Fruit fly (Drosophila melanogaster) whole organism, embryonic: ENCODE measurements around the gene CG14383.

ENCODE experiments used
- CG10321 ChIP-seq: fragments of 200-800 bp; sonication (Bioruptor generic); IDR thresholded peaks from 2 replicates; pipeline ENCODE4 v1.3.6; 2022; ENCODE audit warnings: missing biosample characterization, missing genetic modification characterization
- CG10543 ChIP-seq: fragments of 200-800 bp; sonication (Bioruptor generic); optimal IDR thresholded peaks from 3 replicates; lab custom pipeline; 2017; ENCODE audit warnings: missing biosample characterization, mild to moderate bottlenecking, missing genetic modification characterization, moderate library complexity
- CG11723 ChIP-seq: fragments of 200-800 bp; sonication (Bioruptor generic); optimal IDR thresholded peaks from 2 replicates; lab custom pipeline; 2017; ENCODE audit warnings: missing biosample characterization, mild to moderate bottlenecking, missing genetic modification characterization
- CG12391 ChIP-seq: fragments of 200-800 bp; sonication (Bioruptor generic); optimal IDR thresholded peaks from 3 replicates; lab custom pipeline; 2018; ENCODE audit warnings: missing biosample characterization, mild to moderate bottlenecking, missing genetic modification characterization, moderate library complexity
- CG15479 ChIP-seq: fragments of 200-800 bp; sonication (Bioruptor generic); optimal IDR thresholded peaks from 3 replicates; lab custom pipeline; 2019; ENCODE audit warnings: missing biosample characterization, mild to moderate bottlenecking, missing genetic modification characterization, moderate library complexity
- CG15601 ChIP-seq: fragments of 200-800 bp; sonication (Bioruptor generic); optimal IDR thresholded peaks from 3 replicates; lab custom pipeline; 2019; ENCODE audit warnings: missing biosample characterization, mild to moderate bottlenecking, missing genetic modification characterization, moderate library complexity
- CG1647 ChIP-seq: fragments of 200-800 bp; sonication (Bioruptor generic); optimal IDR thresholded peaks from 3 replicates; lab custom pipeline; 2016; ENCODE audit warnings: missing biosample characterization, missing genetic modification characterization
- CG17328 ChIP-seq: fragments of 200-800 bp; sonication (Bioruptor generic); IDR thresholded peaks from 2 replicates; pipeline ENCODE4 v1.3.6; 2022; ENCODE audit warnings: missing biosample characterization, missing genetic modification characterization
- CG17359 ChIP-seq: fragments of 200-800 bp; sonication (Bioruptor generic); optimal IDR thresholded peaks from 3 replicates; lab custom pipeline; 2018; ENCODE audit warnings: missing biosample characterization, mild to moderate bottlenecking, missing genetic modification characterization, moderate library complexity
- CG2875 ChIP-seq: fragments of 200-800 bp; sonication (Bioruptor generic); optimal IDR thresholded peaks from 2 replicates; lab custom pipeline; 2017; ENCODE audit warnings: missing biosample characterization, mild to moderate bottlenecking, missing genetic modification characterization, missing genetic modification reagents
- CG30020 ChIP-seq: fragments of 200-800 bp; optimal IDR thresholded peaks from 2 replicates; lab custom pipeline; 2019; ENCODE audit warnings: missing biosample characterization, mild to moderate bottlenecking, missing genetic modification characterization, moderate library complexity
- CG32767 ChIP-seq: fragments of 200-800 bp; sonication (Bioruptor generic); IDR thresholded peaks from 2 replicates; pipeline ENCODE4 v1.3.6; 2022; ENCODE audit warnings: missing biosample characterization, missing genetic modification characterization
- CG34376 ChIP-seq: fragments of 200-800 bp; sonication (Bioruptor generic); optimal IDR thresholded peaks from 2 replicates; lab custom pipeline; 2018; ENCODE audit warnings: missing biosample characterization, mild to moderate bottlenecking, missing genetic modification characterization
- CG4404 ChIP-seq: fragments of 200-800 bp; sonication (Bioruptor generic); IDR thresholded peaks from 2 replicates; pipeline ENCODE4 v1.3.6; 2022; ENCODE audit warnings: missing biosample characterization, missing genetic modification characterization
- CG4707 ChIP-seq: fragments of 200-800 bp; sonication (Bioruptor generic); optimal IDR thresholded peaks from 2 replicates; lab custom pipeline; 2018; ENCODE audit warnings: missing biosample characterization, mild to moderate bottlenecking, missing genetic modification characterization, moderate library complexity
- CG5953 ChIP-seq: fragments of 200-800 bp; sonication (Bioruptor generic); IDR thresholded peaks from 2 replicates; pipeline ENCODE4 v1.3.6; 2022; ENCODE audit warnings: missing biosample characterization, missing genetic modification characterization
- CG6683 ChIP-seq: fragments of 200-800 bp; sonication (Bioruptor generic); optimal IDR thresholded peaks from 2 replicates; lab custom pipeline; 2017; ENCODE audit warnings: missing biosample characterization, mild to moderate bottlenecking, missing genetic modification characterization, missing genetic modification reagents
- CG6765 ChIP-seq: fragments of 200-800 bp; sonication (Bioruptor generic); optimal IDR thresholded peaks from 3 replicates; lab custom pipeline; 2017; ENCODE audit warnings: missing biosample characterization, mild to moderate bottlenecking, missing genetic modification characterization
- CG6813 ChIP-seq: fragments of 200-800 bp; sonication (Bioruptor generic); optimal IDR thresholded peaks from 2 replicates; lab custom pipeline; 2017; ENCODE audit warnings: missing biosample characterization, missing genetic modification characterization, mild to moderate bottlenecking, moderate library complexity, missing genetic modification reagents
- CG9437 ChIP-seq: fragments of 200-800 bp; sonication (Bioruptor generic); optimal IDR thresholded peaks from 2 replicates; lab custom pipeline; 2018; ENCODE audit warnings: missing biosample characterization, mild to moderate bottlenecking, missing genetic modification characterization
- CkIIα-i1 ChIP-seq: fragments of 200-800 bp; sonication (Bioruptor generic); IDR thresholded peaks from 2 replicates; pipeline ENCODE4 v1.3.6; 2022; ENCODE audit warnings: missing biosample characterization, missing genetic modification characterization
- Jarid2 ChIP-seq: fragments of 200-800 bp; sonication (Bioruptor generic); optimal IDR thresholded peaks from 3 replicates; lab custom pipeline; 2017; ENCODE audit warnings: mild to moderate bottlenecking, missing biosample characterization, missing genetic modification reagents, missing genetic modification characterization
- Max ChIP-seq: fragments of 200-800 bp; sonication (Bioruptor generic); optimal IDR thresholded peaks from 2 replicates; lab custom pipeline; 2016; ENCODE audit warnings: missing biosample characterization, mild to moderate bottlenecking, missing genetic modification characterization
- Scr ChIP-seq: fragments of 200-800 bp; sonication (Bioruptor generic); IDR thresholded peaks from 2 replicates; pipeline ENCODE4 v1.3.6; 2022; ENCODE audit warnings: missing biosample characterization, missing genetic modification characterization; ENCODE audit not compliant: partially characterized antibody
- Six4 ChIP-seq: fragments of 200-800 bp; sonication (Bioruptor generic); optimal IDR thresholded peaks from 2 replicates; lab custom pipeline; 2016; ENCODE audit warnings: missing biosample characterization, missing genetic modification characterization
- YL-1 ChIP-seq: fragments of 200-800 bp; sonication (Bioruptor generic); optimal IDR thresholded peaks from 3 replicates; lab custom pipeline; 2017; ENCODE audit warnings: missing biosample characterization, mild to moderate bottlenecking, missing genetic modification characterization
- al ChIP-seq: fragments of 200-800 bp; sonication (Bioruptor generic); IDR thresholded peaks from 2 replicates; pipeline ENCODE4 v1.3.6; 2022; ENCODE audit warnings: missing biosample characterization, missing genetic modification characterization
- amos ChIP-seq: fragments of 200-800 bp; sonication (Bioruptor generic); IDR thresholded peaks from 2 replicates; pipeline ENCODE4 v1.3.6; 2022; ENCODE audit warnings: missing biosample characterization, missing genetic modification characterization; ENCODE audit not compliant: partially characterized antibody
- ara ChIP-seq: fragments of 200-800 bp; sonication (Bioruptor generic); IDR thresholded peaks from 2 replicates; pipeline ENCODE4 v1.3.6; 2022; ENCODE audit warnings: missing biosample characterization, missing genetic modification characterization
- bab2 ChIP-seq: fragments of 200-800 bp; sonication (Bioruptor generic); optimal IDR thresholded peaks from 2 replicates; lab custom pipeline; 2016; ENCODE audit warnings: missing biosample characterization, missing genetic modification characterization
- chm ChIP-seq: fragments of 200-800 bp; sonication (Bioruptor generic); IDR thresholded peaks from 2 replicates; pipeline ENCODE4 v1.3.6; 2022; ENCODE audit warnings: missing biosample characterization, missing genetic modification characterization
- ci ChIP-seq: fragments of 200-800 bp; sonication (Bioruptor generic); IDR thresholded peaks from 3 replicates; pipeline ENCODE4 v1.3.6; 2022; ENCODE audit warnings: missing biosample characterization, missing genetic modification characterization
- crol ChIP-seq: fragments of 200-800 bp; sonication (Bioruptor generic); IDR thresholded peaks from 2 replicates; pipeline ENCODE4 v1.3.6; 2022; ENCODE audit warnings: missing biosample characterization, missing genetic modification characterization
- dati ChIP-seq: fragments of 200-800 bp; sonication (Bioruptor generic); IDR thresholded peaks from 2 replicates; pipeline ENCODE4 v1.3.6; 2022; ENCODE audit warnings: missing biosample characterization, missing genetic modification characterization
- dm ChIP-seq: fragments of 200-800 bp; sonication (Bioruptor generic); optimal IDR thresholded peaks from 3 replicates; lab custom pipeline; 2016; ENCODE audit warnings: missing biosample characterization, missing genetic modification characterization
- dpn ChIP-seq, 2 experiments: fragments of 200-800 bp; sonication (Bioruptor generic); optimal IDR thresholded peaks; 3 replicates each; lab custom pipeline; 2016; ENCODE audit warnings: missing biosample characterization in 2 of 2, missing genetic modification characterization in 2 of 2
- emc ChIP-seq: fragments of 200-800 bp; sonication (Bioruptor generic); optimal IDR thresholded peaks from 2 replicates; lab custom pipeline; 2016; ENCODE audit warnings: missing biosample characterization, missing genetic modification characterization
- esg ChIP-seq: fragments of 200-800 bp; sonication (Bioruptor generic); conservative IDR thresholded peaks from 2 replicates; pipeline ENCODE4 v1.3.6; 2022; ENCODE audit warnings: missing biosample characterization, missing genetic modification characterization
- ewg ChIP-seq: fragments of 200-800 bp; sonication (Bioruptor generic); optimal IDR thresholded peaks from 3 replicates; lab custom pipeline; 2017; ENCODE audit warnings: mild to moderate bottlenecking, missing biosample characterization, missing genetic modification reagents, missing genetic modification characterization
- eyg ChIP-seq: fragments of 200-800 bp; sonication (Bioruptor generic); optimal IDR thresholded peaks from 3 replicates; lab custom pipeline; 2016; ENCODE audit warnings: missing biosample characterization, missing genetic modification characterization
- gcm ChIP-seq: fragments of 200-800 bp; sonication (Bioruptor generic); optimal IDR thresholded peaks from 2 replicates; lab custom pipeline; 2019; ENCODE audit warnings: missing biosample characterization, mild to moderate bottlenecking, missing genetic modification characterization, moderate library complexity
- ken ChIP-seq: fragments of 200-800 bp; sonication (Bioruptor generic); IDR thresholded peaks from 3 replicates; pipeline ENCODE4 v1.3.6; 2022; ENCODE audit warnings: missing biosample characterization, missing genetic modification characterization
- nau ChIP-seq: fragments of 200-800 bp; sonication (Bioruptor generic); optimal IDR thresholded peaks from 3 replicates; lab custom pipeline; 2017; ENCODE audit warnings: missing biosample characterization, mild to moderate bottlenecking, missing genetic modification characterization, missing genetic modification reagents
- onecut ChIP-seq: fragments of 200-800 bp; sonication (Bioruptor generic); IDR thresholded peaks from 2 replicates; pipeline ENCODE4 v1.3.6; 2022; ENCODE audit warnings: missing biosample characterization, missing genetic modification characterization
- pum ChIP-seq: fragments of 200-800 bp; sonication (Bioruptor generic); optimal IDR thresholded peaks from 2 replicates; lab custom pipeline; 2016; ENCODE audit warnings: missing biosample characterization, missing genetic modification characterization
- run ChIP-seq: fragments of 200-800 bp; sonication (Bioruptor generic); optimal IDR thresholded peaks from 3 replicates; lab custom pipeline; 2018; ENCODE audit warnings: missing biosample characterization, mild to moderate bottlenecking, missing genetic modification characterization
- sr ChIP-seq: fragments of 200-800 bp; sonication (Bioruptor generic); IDR thresholded peaks from 3 replicates; pipeline ENCODE4 v1.3.6; 2022; ENCODE audit warnings: missing biosample characterization, missing genetic modification characterization
- sug ChIP-seq: fragments of 200-800 bp; optimal IDR thresholded peaks from 2 replicates; lab custom pipeline; 2019; ENCODE audit warnings: missing biosample characterization, mild to moderate bottlenecking, missing genetic modification characterization, moderate library complexity
- trh ChIP-seq: fragments of 200-800 bp; sonication (Bioruptor generic); optimal IDR thresholded peaks from 2 replicates; lab custom pipeline; 2016; ENCODE audit warnings: missing biosample characterization, missing genetic modification characterization
- wek ChIP-seq: fragments of 200-800 bp; sonication (Bioruptor generic); optimal IDR thresholded peaks from 3 replicates; lab custom pipeline; 2018; ENCODE audit warnings: missing biosample characterization, mild to moderate bottlenecking, missing genetic modification characterization, moderate library complexity
- z ChIP-seq: fragments of 200-800 bp; sonication (Bioruptor generic); IDR thresholded peaks from 3 replicates; pipeline ENCODE4 v1.3.6; 2022; ENCODE audit warnings: missing biosample characterization, missing genetic modification characterization

Gene CG14383

dm6 chr3R:13032975-13033445, 44.7 kb upstream of the CG14383 start (continued):
- TF ChIP-seq CG10543 (GFP tag; lab: Kevin White, UChicago) (peak; percentile 80), bab2 (GFP tag; lab: Kevin White, UChicago) (peak; percentile 37), wek (GFP tag; lab: Kevin White, UChicago) (peak; percentile 63), CkIIα-i1 (GFP tag; lab: Robert Waterston, UW) (no peak), CG12391 (tag; lab: Kevin White, UChicago) (peak; percentile 3), CG10321 (0 out of 2 replicates have a peak, but pooled peaks have one; percentile 29), sug (tag; lab: Kevin White, UChicago) (peak; percentile 96), CG1647 (GFP tag; lab: Kevin White, UChicago) (peak; percentile 5), chm (peak; percentile 33; the same call in 1 of the 2 replicates), CG4707 (GFP tag; lab: Kevin White, UChicago) (peak; percentile 51), sr (GFP tag; lab: Robert Waterston, UW) (0 out of 3 replicates have a peak, but pooled peaks have one; percentile 32), Jarid2 (GFP tag; lab: Kevin White, UChicago) (peak; percentile 46), CG2875 (GFP tag; lab: Kevin White, UChicago) (peak; percentile 60), CG17359 (peak; percentile 69), dpn (GFP tag; optimal IDR thresholded peaks at IDR 0.05; lab: Kevin White, UChicago) (no peak), gcm (GFP tag; lab: Kevin White, UChicago) (peak; percentile 55), CG6813 (GFP tag; lab: Kevin White, UChicago) (peak; percentile 72), dati (GFP tag; lab: Robert Waterston, UW) (no peak), Six4 (GFP tag; lab: Kevin White, UChicago) (peak; percentile 2), onecut (GFP tag; lab: Robert Waterston, UW) (peak; percentile 36; the same call in 1 of the 2 replicates), CG15479 (GFP tag; lab: Kevin White, UChicago) (peak; percentile 86), CG6765 (peak; percentile 41), YL-1 (peak; percentile 16)

dm6 chr3R:13032323-13032722, 44.0 kb upstream of the CG14383 start, which contains the start of gene ry:
Gene ry (plus strand): TSS chr3R:13032528.
- TF ChIP-seq Max (no peak), al (no peak), pum (GFP tag; lab: Kevin White, UChicago) (no peak), emc (GFP tag; lab: Kevin White, UChicago) (no peak), ci (GFP tag; lab: Robert Waterston, UW) (peak; percentile 47; the same call in 1 of the 3 replicates), CG11723 (GFP tag; lab: Kevin White, UChicago) (no peak), esg (GFP tag; lab: Robert Waterston, UW) (no peak), CG6683 (GFP tag; lab: Kevin White, UChicago) (no peak), amos (GFP tag; lab: Robert Waterston, UW) (peak; percentile 25), run (tag; lab: Kevin White, UChicago) (no peak), CG30020 (tag; lab: Kevin White, UChicago) (no peak), CG5953 (GFP tag; lab: Robert Waterston, UW) (no peak), Scr (no peak), dm (no peak), CG4404 (GFP tag; lab: Robert Waterston, UW) (no peak), ken (GFP tag; lab: Robert Waterston, UW) (no peak), CG32767 (no peak), CG15601 (tag; lab: Kevin White, UChicago) (no peak), trh (GFP tag; lab: Kevin White, UChicago) (no peak), z (no peak), ara (GFP tag; lab: Robert Waterston, UW) (no peak), ewg (GFP tag; lab: Kevin White, UChicago) (no peak), CG17328 (no peak), eyg (no peak), CG34376 (GFP tag; lab: Kevin White, UChicago) (peak; percentile 1), crol (no peak), CG9437 (GFP tag; lab: Kevin White, UChicago) (peak; percentile 38), nau (GFP tag; lab: Kevin White, UChicago) (no peak)
